Worm (Caenorhabditis elegans): ENCODE results near the gene C45G9.6.

The C45G9.6 gene

DNA sequence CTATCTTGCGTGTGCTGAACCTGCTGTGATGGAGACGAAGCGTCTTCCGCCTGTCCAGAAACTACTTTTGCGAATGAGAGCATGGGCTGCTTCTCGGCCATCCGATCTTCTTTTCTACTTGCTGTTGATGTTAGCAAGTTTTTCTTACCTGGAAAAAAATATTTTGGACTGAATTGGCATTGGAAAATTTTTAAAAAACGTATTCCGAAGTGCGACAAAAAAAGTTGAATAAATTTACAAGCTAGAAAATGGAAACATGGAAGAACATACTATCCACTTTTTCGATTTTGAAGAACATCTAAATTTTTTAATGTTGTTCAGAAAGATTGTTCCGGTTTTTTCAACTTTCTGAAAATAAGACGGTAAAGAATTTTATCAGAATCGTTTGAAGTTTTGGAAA is 18.7 kb upstream of the C45G9.6 start, which contains the start of gene larp-1:
TSS of gene larp-1 (minus strand) at position 101 of the 400 bp plus-strand sequence.
- no peak for TF ChIP-seq unc-39 (tag; optimal IDR thresholded peaks at IDR 0.05)
- TF ChIP-seq zag-1 (tag; optimal IDR thresholded peaks at IDR 0.05): no peak
- no peak for TF ChIP-seq mdl-1 (tag; optimal IDR thresholded peaks at IDR 0.05)
- no peak for TF ChIP-seq nhr-25 (tag; optimal IDR thresholded peaks at IDR 0.05)
- no peak for TF ChIP-seq R02D3.7 (tag; optimal IDR thresholded peaks at IDR 0.05)
- no peak for TF ChIP-seq nhr-12 (tag; optimal IDR thresholded peaks at IDR 0.05)
- TF ChIP-seq sma-3 (GFP tag; optimal IDR thresholded peaks at IDR 0.05): no peak
- no peak for TF ChIP-seq nhr-237 (tag; optimal IDR thresholded peaks at IDR 0.05)
- TF ChIP-seq ceh-82 (tag; optimal IDR thresholded peaks at IDR 0.05): no peak
- TF ChIP-seq elt-3 (tag; optimal IDR thresholded peaks at IDR 0.05): no peak
- TF ChIP-seq blmp-1 (tag; optimal IDR thresholded peaks at IDR 0.05; ENCODE audit: insufficient read depth): no peak
- no peak for TF ChIP-seq ama-1 (optimal IDR thresholded peaks at IDR 0.05)
- TF ChIP-seq peb-1 (tag; optimal IDR thresholded peaks at IDR 0.05): no peak
- no peak for TF ChIP-seq ztf-1 (GFP tag; conservative IDR thresholded peaks at IDR 0.05)
- no peak for TF ChIP-seq ztf-4 (tag; optimal IDR thresholded peaks at IDR 0.05)
- no peak for TF ChIP-seq ceh-16 (tag; optimal IDR thresholded peaks at IDR 0.05)
- no peak for TF ChIP-seq nhr-11 (tag; optimal IDR thresholded peaks at IDR 0.05)

ce11 chrIII:5018116-5018689 is 18.1 kb upstream of the C45G9.6 start, which contains the start of gene wip-1:
Gene wip-1, plus strand, starts transcription at chrIII:5018639.
- TF ChIP-seq aly-2 (tag; optimal IDR thresholded peaks at IDR 0.05) (no peak), nhr-77 (tag; optimal IDR thresholded peaks at IDR 0.05) (peak; percentile 75), egl-27 (tag; optimal IDR thresholded peaks at IDR 0.05) (peak; percentile 71), nhr-11 (tag; optimal IDR thresholded peaks at IDR 0.05) (peak; percentile 77), mbf-1 (tag; optimal IDR thresholded peaks at IDR 0.05) (peak; percentile 52), nhr-129 (tag; optimal IDR thresholded peaks at IDR 0.05) (peak; percentile 98), blmp-1 (tag; optimal IDR thresholded peaks at IDR 0.05; ENCODE audit: insufficient read depth) (peak; percentile 84), lin-11 (tag; optimal IDR thresholded peaks at IDR 0.05) (peak; percentile 99), nhr-25 (tag; optimal IDR thresholded peaks at IDR 0.05) (peak; percentile 99), ceh-16 (tag; optimal IDR thresholded peaks at IDR 0.05) (peak; percentile 63), elt-1 (tag; optimal IDR thresholded peaks at IDR 0.05) (no peak), fos-1 (tag; optimal IDR thresholded peaks at IDR 0.05) (peak; percentile 99), lsy-2 (tag; optimal IDR thresholded peaks at IDR 0.05) (peak; percentile 92 to 97), ztf-4 (tag; optimal IDR thresholded peaks at IDR 0.05) (peak; percentile 96), R02D3.7 (tag; optimal IDR thresholded peaks at IDR 0.05) (peak; percentile 44), alr-1 (tag; optimal IDR thresholded peaks at IDR 0.05) (no peak), dmd-4 (tag; optimal IDR thresholded peaks at IDR 0.05) (peak; percentile 40), nhr-23 (tag; optimal IDR thresholded peaks at IDR 0.05) (no peak), nhr-6 (tag; optimal IDR thresholded peaks at IDR 0.05) (peak; percentile 94), nhr-10 (tag; optimal IDR thresholded peaks at IDR 0.05) (peak; percentile 82), nhr-12 (tag; optimal IDR thresholded peaks at IDR 0.05) (peak; percentile 73), sma-9 (GFP tag; optimal IDR thresholded peaks at IDR 0.05) (peak; percentile 96), sma-9 (tag; optimal IDR thresholded peaks at IDR 0.05) (no peak), zag-1 (tag; optimal IDR thresholded peaks at IDR 0.05) (peak; percentile 94), crh-2 (tag; optimal IDR thresholded peaks at IDR 0.05) (peak; percentile 99), mdl-1 (tag; optimal IDR thresholded peaks at IDR 0.05) (peak; percentile 14 to 81), peb-1 (tag; optimal IDR thresholded peaks at IDR 0.05) (no peak), gmeb-1 (tag; optimal IDR thresholded peaks at IDR 0.05) (peak; percentile 96), F13H6.1 (tag; optimal IDR thresholded peaks at IDR 0.05) (peak; percentile 99), sma-3 (GFP tag; optimal IDR thresholded peaks at IDR 0.05) (peak; percentile 99), skn-1 (tag; optimal IDR thresholded peaks at IDR 0.05) (no peak), unc-62 (GFP tag; optimal IDR thresholded peaks at IDR 0.05) (peak; percentile 61), lin-13 (GFP tag; optimal IDR thresholded peaks at IDR 0.05) (peak; percentile 95), unc-39 (tag; optimal IDR thresholded peaks at IDR 0.05) (no peak), ZK546.5 (tag; optimal IDR thresholded peaks at IDR 0.05) (peak; percentile 61), Y55F3AM.14 (GFP tag; optimal IDR thresholded peaks at IDR 0.05) (peak; percentile 95), nhr-21 (tag; optimal IDR thresholded peaks at IDR 0.05) (peak; percentile 96), nhr-237 (tag; optimal IDR thresholded peaks at IDR 0.05) (peak; percentile 59), mab-5 (tag; optimal IDR thresholded peaks at IDR 0.05) (peak; percentile 96), ztf-1 (GFP tag; conservative IDR thresholded peaks at IDR 0.05) (no peak), ztf-11 (tag; optimal IDR thresholded peaks at IDR 0.05) (no peak), elt-3 (tag; optimal IDR thresholded peaks at IDR 0.05) (no peak), ama-1 (optimal IDR thresholded peaks at IDR 0.05) (peak; percentile 66), unc-55 (GFP tag; optimal IDR thresholded peaks at IDR 0.05) (peak; percentile 99), lin-39 (tag; optimal IDR thresholded peaks at IDR 0.05) (peak; percentile 75), sem-4 (tag; optimal IDR thresholded peaks at IDR 0.05) (peak; percentile 98), C34F6.9 (tag; optimal IDR thresholded peaks at IDR 0.05) (peak; percentile 99), ceh-82 (tag; optimal IDR thresholded peaks at IDR 0.05) (peak; percentile 75), snpc-4 (tag; optimal IDR thresholded peaks at IDR 0.05) (peak; percentile 88)
